Worm (Caenorhabditis elegans): Measurements from ENCODE around the gene npp-1.

DNA sequence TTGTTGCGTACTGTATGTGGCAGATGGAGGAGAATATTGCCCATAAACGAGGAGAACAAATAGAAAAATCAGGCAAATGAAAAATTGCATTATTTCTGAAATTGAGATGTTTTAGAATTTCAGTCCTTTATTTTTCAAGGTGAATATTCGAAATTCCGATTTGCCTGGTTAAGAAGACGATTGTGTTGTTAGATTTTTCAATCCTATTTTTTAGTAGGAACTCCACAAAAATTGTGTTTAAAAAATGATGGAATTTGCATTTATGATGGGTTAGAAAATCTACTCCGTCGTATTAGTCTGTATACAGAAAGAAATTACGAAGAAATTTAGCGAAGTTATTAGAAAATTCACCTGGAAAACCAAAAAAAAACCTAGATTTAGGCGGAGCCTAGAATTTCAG lies 42.9 kb upstream of the npp-1 start, which contains the start of gene egl-20:
- TF ChIP-seq Y79H2A.3 (GFP tag; conservative IDR thresholded peaks at IDR 0.05), result no peak
- no peak for TF ChIP-seq attf-3 (GFP tag; conservative IDR thresholded peaks at IDR 0.05)
- no peak for TF ChIP-seq F57A8.1 (GFP tag; optimal IDR thresholded peaks at IDR 0.05)
- TF ChIP-seq snpc-4 (GFP tag; optimal IDR thresholded peaks at IDR 0.05), result no peak
- TF ChIP-seq snpc-4 (tag; optimal IDR thresholded peaks at IDR 0.05), result no peak
- no peak for TF ChIP-seq pbrm-1 (GFP tag; IDR thresholded peaks at IDR 0.05)
- TF ChIP-seq mcd-1 (GFP tag; IDR thresholded peaks at IDR 0.05), result no peak
- TF ChIP-seq ccch-3 (GFP tag; optimal IDR thresholded peaks at IDR 0.05), result no peak
- no peak for TF ChIP-seq athp-1 (tag; optimal IDR thresholded peaks at IDR 0.05)
- no peak for TF ChIP-seq K11D2.4 (GFP tag; IDR thresholded peaks at IDR 0.05)

All from whole organism, young adult.